Worm (Caenorhabditis elegans) whole organism, L1 larva: Measurements from ENCODE around the gene K09C6.8.

ENCODE experiments used
- lin-39 ChIP-seq: fragments of 150-350 bp; optimal IDR thresholded peaks from 2 replicates; lab custom pipeline; 2014; ENCODE audit warnings: missing biosample characterization, missing genetic modification reagents, missing genetic modification characterization
- unc-98 ChIP-seq: fragments of 200-800 bp; sonication (Bioruptor generic); IDR thresholded peaks from 2 replicates; pipeline ENCODE4 v1.3.6; 2022; ENCODE audit warnings: missing genetic modification characterization, missing compliant biosample characterization

DNA sequence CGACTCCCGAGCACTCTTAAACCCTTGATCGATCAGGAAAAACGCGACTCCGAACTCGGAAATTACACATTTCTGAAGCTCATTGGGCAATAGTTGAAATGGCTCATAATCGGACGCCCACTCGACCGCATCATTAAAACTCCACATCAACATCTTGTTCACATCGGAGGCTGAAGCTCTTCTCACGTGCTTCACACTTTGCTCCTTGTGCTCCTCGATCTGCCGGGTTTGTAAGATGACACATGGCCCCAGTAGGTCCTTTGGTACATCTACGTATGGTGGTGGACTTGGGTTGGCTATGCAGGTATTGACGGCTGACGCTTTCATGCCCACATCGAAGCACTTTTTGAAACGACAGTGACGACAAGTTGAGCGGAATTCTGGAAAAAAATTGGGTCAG is 39.5 kb downstream of the K09C6.8 start:
- TF ChIP-seq lin-39 (no peak), unc-98 (GFP tag; lab: Robert Waterston, UW) (no peak)
